Worm (Caenorhabditis elegans): ENCODE results near the gene srh-74.

ce11 chrV:11012419-11012818 lies 36.2 kb downstream of the srh-74 start, which contains the start of gene C13G3.1:
- TF ChIP-seq him-1 (tag; optimal IDR thresholded peaks at IDR 0.05) (no peak), dao-5 (tag; optimal IDR thresholded peaks at IDR 0.05) (no peak), W03F9.2 (tag; optimal IDR thresholded peaks at IDR 0.05) (no peak)

Measured in whole organism, L4/young adult.